Worm (Caenorhabditis elegans) whole organism, young adult: ENCODE results near the gene Y75B12A.2.

Source experiments
- B0035.1 ChIP-seq: sonication (generic microtip); optimal IDR thresholded peaks from 2 replicates; lab custom pipeline; 2016; ENCODE audit warnings: missing genetic modification characterization, mild to moderate bottlenecking, missing compliant biosample characterization, missing genotype, missing genetic modification reagents
- B0336.3 ChIP-seq: fragments of 200-800 bp; sonication (Bioruptor generic); IDR thresholded peaks from 2 replicates; pipeline ENCODE4 v1.3.6; 2022; ENCODE audit warnings: missing genetic modification characterization, missing compliant biosample characterization
- C17E4.6 ChIP-seq: fragments of 200-800 bp; sonication (Bioruptor generic); IDR thresholded peaks from 2 replicates; pipeline ENCODE4 v1.3.6; 2022; ENCODE audit warnings: missing genetic modification reagents, missing genetic modification characterization, missing compliant biosample characterization
- F10E7.11 ChIP-seq: sonication (generic microtip); optimal IDR thresholded peaks from 2 replicates; lab custom pipeline; 2017; ENCODE audit warnings: mild to moderate bottlenecking, missing genetic modification characterization, moderate library complexity, missing compliant biosample characterization
- F23B12.7 ChIP-seq: sonication (generic microtip); optimal IDR thresholded peaks from 2 replicates; lab custom pipeline; 2017; ENCODE audit warnings: missing genetic modification characterization, mild to moderate bottlenecking, missing compliant biosample characterization, antibody characterized with exemption, moderate library complexity; ENCODE audit not compliant: insufficient read depth
- F39B2.1 ChIP-seq: fragments of 200-800 bp; sonication (Bioruptor generic); IDR thresholded peaks from 2 replicates; pipeline ENCODE4 v1.3.6; 2022; ENCODE audit warnings: missing genetic modification reagents, missing genetic modification characterization, missing compliant biosample characterization
- Y53G8AR.9 ChIP-seq: fragments of 200-800 bp; sonication (Bioruptor generic); conservative IDR thresholded peaks from 2 replicates; pipeline ENCODE4 v1.3.6; 2022; ENCODE audit warnings: missing genetic modification reagents, missing genetic modification characterization, missing compliant biosample characterization
- Y67H2A.10 ChIP-seq: fragments of 200-800 bp; sonication (Bioruptor generic); conservative IDR thresholded peaks from 2 replicates; pipeline ENCODE4 v1.3.6; 2022; ENCODE audit warnings: missing genetic modification reagents, missing genetic modification characterization, missing compliant biosample characterization
- Y95B8A.8 ChIP-seq: fragments of 200-800 bp; sonication (Bioruptor generic); IDR thresholded peaks from 2 replicates; pipeline ENCODE4 v1.3.6; 2022; ENCODE audit warnings: missing genetic modification reagents, missing genetic modification characterization, missing compliant biosample characterization
- akir-1 ChIP-seq: fragments of 200-800 bp; sonication (Bioruptor generic); optimal IDR thresholded peaks from 2 replicates; lab custom pipeline; 2018; ENCODE audit warnings: mild to moderate bottlenecking, missing genetic modification characterization, moderate library complexity, missing compliant biosample characterization
- aptf-2 ChIP-seq: fragments of 200-800 bp; sonication (Bioruptor generic); conservative IDR thresholded peaks from 2 replicates; pipeline ENCODE4 v1.3.6; 2022; ENCODE audit warnings: missing genetic modification reagents, missing genetic modification characterization, missing compliant biosample characterization
- attf-3 ChIP-seq: fragments of 200-800 bp; sonication (Bioruptor generic); conservative IDR thresholded peaks from 2 replicates; pipeline ENCODE4 v1.3.6; 2022; ENCODE audit warnings: missing genetic modification reagents, missing genetic modification characterization, missing compliant biosample characterization
- ceh-100 ChIP-seq: fragments of 200-800 bp; sonication (Bioruptor generic); IDR thresholded peaks from 2 replicates; pipeline ENCODE4 v1.3.6; 2022; ENCODE audit warnings: missing genetic modification reagents, missing genetic modification characterization, missing compliant biosample characterization
- ceh-27 ChIP-seq: fragments of 200-800 bp; sonication (Bioruptor generic); optimal IDR thresholded peaks from 2 replicates; lab custom pipeline; 2018; ENCODE audit warnings: mild to moderate bottlenecking, missing genetic modification characterization, moderate library complexity, missing compliant biosample characterization
- ceh-40 ChIP-seq: fragments of 200-800 bp; sonication (Bioruptor generic); IDR thresholded peaks from 2 replicates; pipeline ENCODE4 v1.3.6; 2022; ENCODE audit warnings: missing genetic modification characterization, missing compliant biosample characterization
- ceh-58 ChIP-seq: fragments of 200-800 bp; sonication (Bioruptor generic); IDR thresholded peaks from 2 replicates; pipeline ENCODE4 v1.3.6; 2022; ENCODE audit warnings: missing genetic modification characterization, missing compliant biosample characterization
- chd-7 ChIP-seq: sonication (generic microtip); optimal IDR thresholded peaks from 2 replicates; lab custom pipeline; 2016; ENCODE audit warnings: mild to moderate bottlenecking, missing genetic modification characterization, moderate library complexity, missing compliant biosample characterization
- dox-1 ChIP-seq: fragments of 200-800 bp; sonication (Bioruptor generic); IDR thresholded peaks from 2 replicates; pipeline ENCODE4 v1.3.6; 2022; ENCODE audit warnings: missing genetic modification reagents, missing genetic modification characterization, missing compliant biosample characterization
- dpff-1 ChIP-seq: sonication (generic microtip); optimal IDR thresholded peaks from 2 replicates; lab custom pipeline; 2017; ENCODE audit warnings: mild to moderate bottlenecking, missing genetic modification characterization, missing compliant biosample characterization
- efl-1 ChIP-seq: fragments of 150-350 bp; optimal IDR thresholded peaks from 2 replicates; lab custom pipeline; 2014; ENCODE audit warnings: missing biosample characterization, missing genetic modification reagents, missing genetic modification characterization
- egl-18 ChIP-seq: fragments of 200-800 bp; sonication (Bioruptor generic); IDR thresholded peaks from 2 replicates; pipeline ENCODE4 v1.3.6; 2022; ENCODE audit warnings: missing genetic modification reagents, missing genetic modification characterization, missing compliant biosample characterization
- ekl-4 ChIP-seq: fragments of 200-800 bp; sonication (Bioruptor generic); IDR thresholded peaks from 2 replicates; pipeline ENCODE4 v1.3.6; 2022; ENCODE audit warnings: missing genetic modification reagents, missing genetic modification characterization, missing compliant biosample characterization
- ets-4 ChIP-seq: fragments of 200-800 bp; sonication (Bioruptor generic); optimal IDR thresholded peaks from 2 replicates; lab custom pipeline; 2018; ENCODE audit warnings: mild to moderate bottlenecking, missing genetic modification characterization, missing compliant biosample characterization
- hlh-12 ChIP-seq: sonication (generic microtip); optimal IDR thresholded peaks from 2 replicates; lab custom pipeline; 2016; ENCODE audit warnings: missing genetic modification characterization, missing compliant biosample characterization
- hlh-26 ChIP-seq: fragments of 200-800 bp; sonication (Bioruptor generic); conservative IDR thresholded peaks from 2 replicates; pipeline ENCODE4 v1.3.6; 2022; ENCODE audit warnings: missing genetic modification reagents, missing genetic modification characterization, missing compliant biosample characterization
- lag-1 ChIP-seq: fragments of 200-800 bp; sonication (Bioruptor generic); IDR thresholded peaks from 2 replicates; pipeline ENCODE4 v1.3.6; 2022; ENCODE audit warnings: missing genetic modification reagents, missing genetic modification characterization, missing compliant biosample characterization
- lin-26 ChIP-seq: fragments of 200-800 bp; sonication (Bioruptor generic); IDR thresholded peaks from 2 replicates; pipeline ENCODE4 v1.3.6; 2022; ENCODE audit warnings: missing genetic modification reagents, missing genetic modification characterization, missing compliant biosample characterization
- lin-54 ChIP-seq: fragments of 200-800 bp; sonication (Bioruptor generic); optimal IDR thresholded peaks from 2 replicates; lab custom pipeline; 2018; ENCODE audit warnings: mild to moderate bottlenecking, missing genetic modification characterization, missing compliant biosample characterization
- mel-28 ChIP-seq: sonication (generic microtip); optimal IDR thresholded peaks from 2 replicates; lab custom pipeline; 2016; ENCODE audit warnings: borderline replicate concordance, mild to moderate bottlenecking, missing genetic modification characterization, missing compliant biosample characterization
- nhr-80 ChIP-seq: sonication (generic microtip); optimal IDR thresholded peaks from 2 replicates; lab custom pipeline; 2016; ENCODE audit warnings: missing genetic modification characterization, missing compliant biosample characterization
- nhr-90 ChIP-seq: sonication (generic microtip); optimal IDR thresholded peaks from 2 replicates; lab custom pipeline; 2016; ENCODE audit warnings: missing genotype, mild to moderate bottlenecking, missing genetic modification characterization, missing compliant biosample characterization
- pha-4 ChIP-seq: fragments of 150-350 bp; sonication (generic microtip); optimal IDR thresholded peaks from 2 replicates; lab custom pipeline; 2014; ENCODE audit warnings: missing biosample characterization, missing genetic modification reagents, missing genetic modification characterization
- rcor-1 ChIP-seq: fragments of 200-800 bp; sonication (Bioruptor generic); IDR thresholded peaks from 2 replicates; pipeline ENCODE4 v1.3.6; 2022; ENCODE audit warnings: missing genetic modification reagents, missing genetic modification characterization, missing compliant biosample characterization
- rec-8 ChIP-seq, 2 experiments: sonication (generic microtip); optimal IDR thresholded peaks; 2 replicates each; lab custom pipeline; 2016; ENCODE audit warnings: mild to moderate bottlenecking in 2 of 2, missing genetic modification characterization in 2 of 2, missing genetic modification reagents in 2 of 2, missing genotype in 2 of 2, missing biosample characterization in 1 of 2, missing compliant biosample characterization in 1 of 2, moderate library complexity in 1 of 2
- sdz-38 ChIP-seq: sonication (generic microtip); optimal IDR thresholded peaks from 2 replicates; lab custom pipeline; 2016; ENCODE audit warnings: missing genotype, missing genetic modification characterization, missing compliant biosample characterization
- sea-2 ChIP-seq: fragments of 200-800 bp; sonication (Bioruptor generic); IDR thresholded peaks from 2 replicates; pipeline ENCODE4 v1.3.6; 2022; ENCODE audit warnings: missing genetic modification characterization, missing compliant biosample characterization
- tbp1 ChIP-seq: fragments of 200-800 bp; sonication (Bioruptor generic); optimal IDR thresholded peaks from 2 replicates; lab custom pipeline; 2018; ENCODE audit warnings: mild to moderate bottlenecking, missing genetic modification characterization, missing compliant biosample characterization
- tbx-9 ChIP-seq: sonication (generic microtip); optimal IDR thresholded peaks from 2 replicates; lab custom pipeline; 2016; ENCODE audit warnings: borderline replicate concordance, missing genetic modification characterization, inconsistent platforms, missing compliant biosample characterization
- tlf-1 ChIP-seq: fragments of 200-800 bp; sonication (Bioruptor generic); optimal IDR thresholded peaks from 2 replicates; lab custom pipeline; 2018; ENCODE audit warnings: mild to moderate bottlenecking, missing genetic modification characterization, missing compliant biosample characterization
- unc-130 ChIP-seq: sonication (generic microtip); optimal IDR thresholded peaks from 2 replicates; lab custom pipeline; 2016; ENCODE audit warnings: missing genetic modification reagents, missing genetic modification characterization, missing compliant biosample characterization
- unc-62 ChIP-seq: fragments of 150-350 bp; optimal IDR thresholded peaks from 2 replicates; lab custom pipeline; 2014; ENCODE audit warnings: missing biosample characterization, missing genetic modification reagents, missing genetic modification characterization
- xnd-1 ChIP-seq: sonication (generic microtip); optimal IDR thresholded peaks from 2 replicates; lab custom pipeline; 2016; ENCODE audit warnings: missing genotype, missing genetic modification reagents, missing genetic modification characterization, missing compliant biosample characterization
- ztf-18 ChIP-seq: sonication (generic microtip); optimal IDR thresholded peaks from 2 replicates; lab custom pipeline; 2016; ENCODE audit warnings: missing genotype, mild to moderate bottlenecking, missing genetic modification characterization, missing compliant biosample characterization
- ztf-25 ChIP-seq: fragments of 200-800 bp; sonication (Bioruptor generic); IDR thresholded peaks from 2 replicates; pipeline ENCODE4 v1.3.6; 2022; ENCODE audit warnings: missing genetic modification reagents, missing genetic modification characterization, missing compliant biosample characterization
- ztf-26 ChIP-seq: sonication (generic microtip); optimal IDR thresholded peaks from 2 replicates; lab custom pipeline; 2017; ENCODE audit warnings: missing genetic modification characterization, missing compliant biosample characterization

Y75B12A.2 gene

ce11 chrV:15083659-15084058 lies 25.7 kb upstream of the Y75B12A.2 start (continued):
- TF ChIP-seq tlf-1 (GFP tag; lab: Kevin White, UChicago) (peak; percentile 55), tbx-9 (tag; lab: Kevin White, UChicago) (no peak), hlh-26 (GFP tag; lab: Robert Waterston, UW) (no peak), F10E7.11 (tag; lab: Kevin White, UChicago) (peak; percentile 22), chd-7 (peak; percentile 57), nhr-80 (tag; lab: Kevin White, UChicago) (no peak), C17E4.6 (GFP tag; lab: Robert Waterston, UW) (no peak), ets-4 (GFP tag; lab: Kevin White, UChicago) (no peak), ekl-4 (GFP tag; lab: Robert Waterston, UW) (peak; percentile 58), ztf-26 (tag; lab: Kevin White, UChicago) (peak; percentile 9), pha-4 (tag; lab: Kevin White, UChicago) (no peak), xnd-1 (tag; lab: Kevin White, UChicago) (no peak), ceh-100 (GFP tag; lab: Robert Waterston, UW) (no peak), dox-1 (no peak), ztf-25 (no peak), tbp1 (GFP tag; lab: Kevin White, UChicago) (peak; percentile 53), attf-3 (GFP tag; lab: Robert Waterston, UW) (no peak), akir-1 (GFP tag; lab: Kevin White, UChicago) (no peak), ceh-40 (GFP tag; lab: Robert Waterston, UW) (no peak), B0035.1 (tag; lab: Kevin White, UChicago) (no peak), B0336.3 (GFP tag; lab: Robert Waterston, UW) (peak; percentile 82), unc-130 (no peak), lin-54 (GFP tag; lab: Kevin White, UChicago) (peak; percentile 27), aptf-2 (GFP tag; lab: Robert Waterston, UW) (no peak), Y95B8A.8 (GFP tag; lab: Robert Waterston, UW) (0 out of 2 replicates have a peak, but pooled peaks have one; percentile 40), lag-1 (GFP tag; lab: Robert Waterston, UW) (no peak), rec-8 (tag; optimal IDR thresholded peaks at IDR 0.05; lab: Kevin White, UChicago) (no peak), Y67H2A.10 (GFP tag; lab: Robert Waterston, UW) (no peak), ceh-27 (GFP tag; lab: Kevin White, UChicago) (no peak), unc-62 (GFP tag; lab: Kevin White, UChicago) (no peak), egl-18 (GFP tag; lab: Robert Waterston, UW) (no peak), sdz-38 (no peak), ceh-58 (GFP tag; lab: Robert Waterston, UW) (no peak), efl-1 (GFP tag; lab: Kevin White, UChicago) (no peak), Y53G8AR.9 (peak; percentile 55), sea-2 (GFP tag; lab: Robert Waterston, UW) (no peak), F39B2.1 (no peak), F23B12.7 (tag; lab: Kevin White, UChicago) (no peak), nhr-90 (tag; lab: Kevin White, UChicago) (peak; percentile 6), dpff-1 (tag; lab: Kevin White, UChicago) (no peak), lin-26 (no peak), hlh-12 (tag; lab: Kevin White, UChicago) (no peak), ztf-18 (no peak), mel-28 (tag; lab: Kevin White, UChicago) (no peak), rcor-1 (GFP tag; lab: Robert Waterston, UW) (no peak)
